Fruit fly (Drosophila melanogaster) ovary, adult (tissue): Measurements from ENCODE around the gene ssp.

Source experiments
- CG17801 ChIP-seq: fragments of 200-800 bp; optimal IDR thresholded peaks from 2 replicates; lab custom pipeline; 2019; ENCODE audit warnings: missing biosample characterization, mild to moderate bottlenecking, missing genetic modification characterization, moderate library complexity; ENCODE audit not compliant: partially characterized antibody

The ssp gene

dm6 chr3L:12118156-12118555, at the start of gene ssp:
Gene ssp, plus strand, starts transcription at chr3L:12118257.
- peak; percentile 66 for TF ChIP-seq CG17801 (GFP tag; lab: Kevin White, UChicago)

dm6 chr3L:12072388-12072787, 45.7 kb upstream of the ssp start:
- TF ChIP-seq CG17801 (GFP tag; lab: Kevin White, UChicago), result no peak

- TF ChIP-seq CG17801 (GFP tag; lab: Kevin White, UChicago), result no peak
Measured at dm6 chr3L:12073076-12073475, 45.0 kb upstream of the ssp start.

dm6 chr3L:12073861-12074633, 44.0 kb upstream of the ssp start:
- TF ChIP-seq CG17801 (GFP tag; lab: Kevin White, UChicago), result no peak

- peak; percentile 66 for TF ChIP-seq CG17801 (GFP tag; lab: Kevin White, UChicago)
Measured at dm6 chr3L:12074952-12075351, 43.1 kb upstream of the ssp start.

- no peak for TF ChIP-seq CG17801 (GFP tag; lab: Kevin White, UChicago)
Measured at dm6 chr3L:12076312-12076711, 41.7 kb upstream of the ssp start.

- peak; percentile 46 for TF ChIP-seq CG17801 (GFP tag; lab: Kevin White, UChicago)
Measured at dm6 chr3L:12077348-12077747, 40.7 kb upstream of the ssp start.

- TF ChIP-seq CG17801 (GFP tag; lab: Kevin White, UChicago), result no peak
Measured at dm6 chr3L:12077953-12078352, 40.1 kb upstream of the ssp start.

- no peak for TF ChIP-seq CG17801 (GFP tag; lab: Kevin White, UChicago)
Measured at dm6 chr3L:12078551-12079318, 39.3 kb upstream of the ssp start.

- TF ChIP-seq CG17801 (GFP tag; lab: Kevin White, UChicago), result no peak
Measured at dm6 chr3L:12079319-12079933, 38.6 kb upstream of the ssp start.

dm6 chr3L:12080423-12080822, 37.6 kb upstream of the ssp start:
- TF ChIP-seq CG17801 (GFP tag; lab: Kevin White, UChicago), result no peak

dm6 chr3L:12081679-12082520, 36.2 kb upstream of the ssp start, which contains the start of gene Sema5c:
Gene Sema5c, minus strand, starts transcription at chr3L:12081830.
- TF ChIP-seq CG17801 (GFP tag; lab: Kevin White, UChicago), result peak; percentile 18

dm6 chr3L:12082521-12082841, 35.6 kb upstream of the ssp start:
- TF ChIP-seq CG17801 (GFP tag; lab: Kevin White, UChicago), result no peak

dm6 chr3L:12083092-12083680, 34.9 kb upstream of the ssp start:
- TF ChIP-seq CG17801 (GFP tag; lab: Kevin White, UChicago), result no peak
